Worm (Caenorhabditis elegans): ENCODE measurements around the gene Y47D3A.20.

Gene Y47D3A.20

DNA sequence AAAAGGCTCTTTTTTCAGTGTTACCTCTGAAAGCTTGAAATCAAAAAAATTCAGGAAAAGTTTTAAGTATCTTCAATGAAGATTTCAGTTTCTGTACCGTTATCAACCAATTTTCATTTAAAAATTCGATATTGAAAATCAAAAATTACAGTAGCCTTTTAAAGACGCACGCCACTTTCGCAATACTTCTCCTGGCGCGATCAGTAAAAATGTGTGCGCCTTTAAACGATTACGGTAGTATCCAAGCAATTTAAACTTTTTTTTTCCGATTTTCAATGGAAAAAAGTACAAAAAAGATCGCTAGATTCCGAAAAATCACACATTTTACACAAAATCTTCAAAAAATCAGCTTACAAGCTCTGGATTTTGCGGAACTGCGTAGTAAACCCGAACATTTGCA is 15.0 kb downstream of the Y47D3A.20 start (continued):
- TF ChIP-seq snpc-3.4 (tag; optimal IDR thresholded peaks at IDR 0.05) (peak; percentile 62), F49E8.2 (tag; optimal IDR thresholded peaks at IDR 0.05; ENCODE audit: insufficient read depth) (peak; percentile 63), aptf-2 (GFP tag; conservative IDR thresholded peaks at IDR 0.05) (0 out of 2 replicates have a peak, but pooled peaks have one; percentile 31), ets-4 (GFP tag; optimal IDR thresholded peaks at IDR 0.05) (no peak), F33H1.4 (GFP tag; IDR thresholded peaks at IDR 0.05) (peak; percentile 86), mxl-1 (tag; optimal IDR thresholded peaks at IDR 0.05) (no peak), snpc-1.1 (tag; optimal IDR thresholded peaks at IDR 0.05; ENCODE audit: insufficient read depth) (peak; percentile 44), mel-28 (tag; optimal IDR thresholded peaks at IDR 0.05; ENCODE audit: borderline replicate concordance) (no peak), hlh-12 (tag; optimal IDR thresholded peaks at IDR 0.05) (no peak), lin-54 (GFP tag; optimal IDR thresholded peaks at IDR 0.05) (peak; percentile 74), C17E4.6 (GFP tag; IDR thresholded peaks at IDR 0.05) (peak; percentile 49; the same call in 1 of the 2 replicates), efl-1 (GFP tag; optimal IDR thresholded peaks at IDR 0.05) (peak; percentile 70), Y56A3A.18 (GFP tag; IDR thresholded peaks at IDR 0.05) (no peak), pbrm-1 (GFP tag; IDR thresholded peaks at IDR 0.05) (0 out of 2 replicates have a peak, but pooled peaks have one; percentile 22), rcor-1 (GFP tag; IDR thresholded peaks at IDR 0.05) (0 out of 2 replicates have a peak, but pooled peaks have one; percentile 27), ceh-58 (GFP tag; IDR thresholded peaks at IDR 0.05) (no peak)

DNA sequence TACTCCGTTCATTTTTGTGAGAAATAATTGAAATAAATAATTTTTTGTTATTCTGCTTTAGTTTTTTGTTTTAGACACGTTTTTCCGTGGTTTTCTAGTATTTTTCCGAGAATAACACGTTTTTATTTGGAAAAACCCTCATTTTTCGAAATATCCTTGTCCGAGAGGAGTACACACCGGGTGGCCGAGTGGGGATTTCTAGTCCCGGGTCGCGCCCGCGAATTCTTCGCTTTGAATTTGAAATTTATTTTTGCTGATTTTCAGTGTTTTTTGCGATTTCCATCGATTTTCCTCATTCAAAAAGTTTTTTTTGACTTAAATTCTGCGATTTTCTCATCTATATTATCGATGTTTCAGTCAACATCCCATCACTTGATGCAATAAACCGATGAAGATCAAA is 15.7 kb downstream of the Y47D3A.20 start, which contains the start of the genes gly-9, mib-1 and smc-3:
gly-9 (minus strand) TSS at position 27 of the 400 bp plus-strand sequence.
mib-1 (minus strand) TSS at position 123 of the 400 bp plus-strand sequence.
smc-3 (plus strand) TSS at position 351 of the 400 bp plus-strand sequence.
- TF ChIP-seq hrde-1 (tag; optimal IDR thresholded peaks at IDR 0.05; ENCODE audit: borderline replicate concordance) = no peak
- TF ChIP-seq nhr-120 (GFP tag; IDR thresholded peaks at IDR 0.05) = no peak
- no peak for TF ChIP-seq ets-4 (GFP tag; optimal IDR thresholded peaks at IDR 0.05)
- TF ChIP-seq attf-6 (GFP tag; IDR thresholded peaks at IDR 0.05) = no peak
- TF ChIP-seq lin-40 (tag; optimal IDR thresholded peaks at IDR 0.05) = no peak
- TF ChIP-seq akir-1 (GFP tag; optimal IDR thresholded peaks at IDR 0.05) = no peak
- peak; percentile 64 for TF ChIP-seq madf-8 (GFP tag; conservative IDR thresholded peaks at IDR 0.05)
- no peak for TF ChIP-seq mes-4 (tag; optimal IDR thresholded peaks at IDR 0.05)
- TF ChIP-seq D2030.7 (GFP tag; IDR thresholded peaks at IDR 0.05) = peak; percentile 59
- no peak for TF ChIP-seq snpc-4 (GFP tag; optimal IDR thresholded peaks at IDR 0.05)
- TF ChIP-seq snpc-4 (tag; optimal IDR thresholded peaks at IDR 0.05) = no peak
- no peak for TF ChIP-seq sptf-2 (GFP tag; optimal IDR thresholded peaks at IDR 0.05)
- no peak for TF ChIP-seq cebp-2 (GFP tag; IDR thresholded peaks at IDR 0.05)
- no peak for TF ChIP-seq hmg-20 (GFP tag; IDR thresholded peaks at IDR 0.05)
- TF ChIP-seq tbp1 (GFP tag; optimal IDR thresholded peaks at IDR 0.05) = peak; percentile 35
- no peak for TF ChIP-seq mel-28 (tag; optimal IDR thresholded peaks at IDR 0.05; ENCODE audit: borderline replicate concordance)
- TF ChIP-seq F22D6.2 (tag; optimal IDR thresholded peaks at IDR 0.05) = no peak
- peak; percentile 84 for TF ChIP-seq ceh-27 (GFP tag; optimal IDR thresholded peaks at IDR 0.05)
- no peak for TF ChIP-seq B0035.1 (tag; optimal IDR thresholded peaks at IDR 0.05)
- 0 out of 2 replicates have a peak, but pooled peaks have one; percentile 21 for TF ChIP-seq Y79H2A.3 (GFP tag; conservative IDR thresholded peaks at IDR 0.05)
- TF ChIP-seq ceh-100 (GFP tag; IDR thresholded peaks at IDR 0.05) = peak; percentile 69
- TF ChIP-seq Y56A3A.18 (GFP tag; IDR thresholded peaks at IDR 0.05) = no peak
- no peak for TF ChIP-seq snpc-1.3 (tag; optimal IDR thresholded peaks at IDR 0.05; ENCODE audit: insufficient read depth)
- TF ChIP-seq lsl-1 (GFP tag; optimal IDR thresholded peaks at IDR 0.05) = peak; percentile 45
- TF ChIP-seq dox-1 (GFP tag; IDR thresholded peaks at IDR 0.05) = peak; percentile 74
- TF ChIP-seq repo-1 (tag; optimal IDR thresholded peaks at IDR 0.05) = no peak
- no peak for TF ChIP-seq hsf-1 (GFP tag; IDR thresholded peaks at IDR 0.05)
- peak; percentile 69; the same call in 1 of the 2 replicates for TF ChIP-seq aptf-2 (GFP tag; conservative IDR thresholded peaks at IDR 0.05)
- no peak for TF ChIP-seq ztf-26 (tag; optimal IDR thresholded peaks at IDR 0.05)
- TF ChIP-seq F52B5.7 (tag; optimal IDR thresholded peaks at IDR 0.05) = peak; percentile 13
- TF ChIP-seq nhr-179 (tag; optimal IDR thresholded peaks at IDR 0.05) = no peak
- no peak for TF ChIP-seq attf-5 (GFP tag; optimal IDR thresholded peaks at IDR 0.05)
- no peak for TF ChIP-seq lsy-27 (tag; optimal IDR thresholded peaks at IDR 0.05; ENCODE audit: borderline replicate concordance, insufficient read depth)
- no peak for TF ChIP-seq zfh-2 (GFP tag; conservative IDR thresholded peaks at IDR 0.05)

Data from whole organism, young adult.